Fruit fly (Drosophila melanogaster) S2 (cell line): ENCODE measurements around the gene CG3091.
A peak's percentile ranks its signal among the peaks of the same experiment; 100 is the strongest.

Experiments used
- CG8478 ChIP-seq: fragments of >200 bp; optimal IDR thresholded peaks from 2 replicates; lab custom pipeline; 2018
- CTCF ChIP-seq, 2 experiments: fragments of >200 bp; optimal IDR thresholded peaks; 2 replicates each; lab custom pipeline; 2018

The CG3091 gene

dm6 chrX:2259763-2260162 is 5.8 kb upstream of the CG3091 start, which contains the start of gene CG3078:
TSS of gene CG3078 (minus strand) at chrX:2259863.
- no peak for TF ChIP-seq CG8478 (lab: Kevin White, UChicago)
- TF ChIP-seq CTCF (optimal IDR thresholded peaks at IDR 0.05; lab: Kevin White, UChicago): no peak

dm6 chrX:2258602-2259233 is 4.7 kb upstream of the CG3091 start:
- TF ChIP-seq CG8478 (lab: Kevin White, UChicago) (no peak), CTCF (optimal IDR thresholded peaks at IDR 0.05; lab: Kevin White, UChicago) (peak; percentile 81 to 89)

- TF ChIP-seq CTCF (optimal IDR thresholded peaks at IDR 0.05; lab: Kevin White, UChicago) (no peak), CG8478 (lab: Kevin White, UChicago) (no peak)
Measured at dm6 chrX:2255035-2255434, 1.0 kb upstream of the CG3091 start.

- TF ChIP-seq CTCF (optimal IDR thresholded peaks at IDR 0.05; lab: Kevin White, UChicago): no peak
- TF ChIP-seq CG8478 (lab: Kevin White, UChicago): no peak
Measured at dm6 chrX:2251688-2252087, 2.3 kb downstream of the CG3091 start, which contains the start of gene CG3191. TSS of gene CG3191 (minus strand) at chrX:2251993.

dm6 chrX:2249763-2250162 is 4.2 kb downstream of the CG3091 start, which contains the start of gene crn:
TSS of gene crn (minus strand) at chrX:2249983.
- TF ChIP-seq CTCF (optimal IDR thresholded peaks at IDR 0.05; lab: Kevin White, UChicago) (no peak), CG8478 (lab: Kevin White, UChicago) (no peak)

- TF ChIP-seq CTCF (optimal IDR thresholded peaks at IDR 0.05; lab: Kevin White, UChicago) (no peak), CG8478 (lab: Kevin White, UChicago) (no peak)
Measured at dm6 chrX:2245931-2246330, 8.1 kb downstream of the CG3091 start, which contains the start of gene Or2a. TSS of gene Or2a (plus strand) at chrX:2246231.

- TF ChIP-seq CG8478 (lab: Kevin White, UChicago): no peak
- no peak for TF ChIP-seq CTCF (optimal IDR thresholded peaks at IDR 0.05; lab: Kevin White, UChicago)
Measured at dm6 chrX:2244753-2245152, 9.2 kb downstream of the CG3091 start.

- no peak for TF ChIP-seq CG8478 (lab: Kevin White, UChicago)
- TF ChIP-seq CTCF (optimal IDR thresholded peaks at IDR 0.05; lab: Kevin White, UChicago): no peak
Measured at dm6 chrX:2242897-2243296, 11.1 kb downstream of the CG3091 start.

- TF ChIP-seq CG8478 (lab: Kevin White, UChicago) (no peak), CTCF (optimal IDR thresholded peaks at IDR 0.05; lab: Kevin White, UChicago) (peak in 1 of 2 experiments; percentile 19)
Measured at dm6 chrX:2241842-2242241, 12.2 kb downstream of the CG3091 start, which contains the start of gene kz. TSS of gene kz (minus strand) at chrX:2242035.

- TF ChIP-seq CTCF (optimal IDR thresholded peaks at IDR 0.05; lab: Kevin White, UChicago) (no peak), CG8478 (lab: Kevin White, UChicago) (no peak)
Measured at dm6 chrX:2225138-2225537, 28.9 kb downstream of the CG3091 start, which contains the start of gene pcx. TSS of gene pcx (plus strand) at chrX:2225296.

- no peak for TF ChIP-seq CTCF (optimal IDR thresholded peaks at IDR 0.05; lab: Kevin White, UChicago)
- no peak for TF ChIP-seq CG8478 (lab: Kevin White, UChicago)
Measured at dm6 chrX:2223454-2223853, 30.5 kb downstream of the CG3091 start, which contains the start of gene CG14052. TSS of gene CG14052 (plus strand) at chrX:2223754.

dm6 chrX:2222181-2222790 is 31.7 kb downstream of the CG3091 start, which contains the start of gene Vinc:
TSS of gene Vinc (minus strand) at chrX:2222567.
- TF ChIP-seq CTCF (optimal IDR thresholded peaks at IDR 0.05; lab: Kevin White, UChicago): no peak
- TF ChIP-seq CG8478 (lab: Kevin White, UChicago): no peak

dm6 chrX:2221598-2221997 is 32.4 kb downstream of the CG3091 start:
- TF ChIP-seq CG8478 (lab: Kevin White, UChicago) (no peak), CTCF (optimal IDR thresholded peaks at IDR 0.05; lab: Kevin White, UChicago) (no peak)

- TF ChIP-seq CG8478 (lab: Kevin White, UChicago) (no peak), CTCF (optimal IDR thresholded peaks at IDR 0.05; lab: Kevin White, UChicago) (no peak)
Measured at dm6 chrX:2219899-2220298, 34.1 kb downstream of the CG3091 start.

dm6 chrX:2219246-2219645 is 34.8 kb downstream of the CG3091 start:
- TF ChIP-seq CG8478 (lab: Kevin White, UChicago): no peak
- no peak for TF ChIP-seq CTCF (optimal IDR thresholded peaks at IDR 0.05; lab: Kevin White, UChicago)
